Worm (Caenorhabditis elegans) whole organism, midembryonic: Measurements from ENCODE around the gene C54F6.6.
"Not testable (repeated sequence)": the region's sequence is repeated elsewhere in the genome, so short reads cannot be mapped to it uniquely, and the experiment has no call there.

Experiments used
- cog-1 ChIP-seq: sonication (generic microtip); optimal IDR thresholded peaks from 2 replicates; lab custom pipeline; 2016; ENCODE audit warnings: missing genetic modification characterization, missing compliant biosample characterization
- flt-1 ChIP-seq: fragments of 200-800 bp; sonication (Bioruptor generic); IDR thresholded peaks from 2 replicates; pipeline ENCODE4 v1.3.6; 2022; ENCODE audit warnings: missing genetic modification characterization, missing compliant biosample characterization
- klf-2 ChIP-seq: fragments of 200-800 bp; sonication (Bioruptor generic); conservative IDR thresholded peaks from 2 replicates; pipeline ENCODE4 v1.3.6; 2022; ENCODE audit warnings: missing genetic modification reagents, missing genetic modification characterization, missing compliant biosample characterization
- med-1 ChIP-seq: sonication (generic microtip); optimal IDR thresholded peaks from 2 replicates; lab custom pipeline; 2017; ENCODE audit warnings: missing genetic modification characterization, mild to moderate bottlenecking, missing compliant biosample characterization, antibody characterized with exemption, missing genetic modification reagents; ENCODE audit not compliant: insufficient read depth
- ref-1 ChIP-seq: fragments of 200-800 bp; sonication (Bioruptor generic); conservative IDR thresholded peaks from 2 replicates; pipeline ENCODE4 v1.3.6; 2022; ENCODE audit warnings: missing genetic modification reagents, missing genetic modification characterization, missing compliant biosample characterization
- tab-1 ChIP-seq: fragments of 200-800 bp; sonication (Bioruptor generic); IDR thresholded peaks from 2 replicates; pipeline ENCODE4 v1.3.6; 2022; ENCODE audit warnings: missing genetic modification characterization, missing compliant biosample characterization
- ztf-23 ChIP-seq: fragments of 200-800 bp; sonication (Bioruptor generic); IDR thresholded peaks from 2 replicates; pipeline ENCODE4 v1.3.6; 2022; ENCODE audit warnings: missing genetic modification reagents, missing genetic modification characterization, missing compliant biosample characterization
- ztf-29 ChIP-seq: fragments of 200-800 bp; sonication (Bioruptor generic); IDR thresholded peaks from 2 replicates; pipeline ENCODE4 v1.3.6; 2022; ENCODE audit warnings: missing genetic modification reagents, missing genetic modification characterization, missing compliant biosample characterization

ce11 chrV:7511465-7511864, 12.0 kb upstream of the C54F6.6 start, which contains the start of gene nhr-171:
- not testable (repeated sequence) for TF ChIP-seq ztf-29 (GFP tag; lab: Robert Waterston, UW); flt-1 (GFP tag; lab: Robert Waterston, UW); cog-1; klf-2; ztf-23; med-1 (GFP tag; lab: Kevin White, UChicago); tab-1 (GFP tag; lab: Robert Waterston, UW); ref-1 (GFP tag; lab: Robert Waterston, UW)
